Worm (Caenorhabditis elegans) whole organism, L2 larva: ENCODE results near the gene mask-1.

Experiments
- R02D3.7 ChIP-seq: fragments of 150-350 bp; optimal IDR thresholded peaks from 2 replicates; lab custom pipeline; 2014; ENCODE audit warnings: missing biosample characterization, missing genetic modification characterization
- ZK546.5 ChIP-seq: sonication (generic microtip); optimal IDR thresholded peaks from 2 replicates; lab custom pipeline; 2017; ENCODE audit warnings: missing biosample characterization, missing genetic modification characterization
- aly-2 ChIP-seq: fragments of 150-350 bp; optimal IDR thresholded peaks from 2 replicates; lab custom pipeline; 2014; ENCODE audit warnings: missing biosample characterization, missing genetic modification characterization
- ceh-82 ChIP-seq: fragments of 150-350 bp; optimal IDR thresholded peaks from 2 replicates; lab custom pipeline; 2014; ENCODE audit warnings: missing biosample characterization, missing genetic modification characterization
- gmeb-1 ChIP-seq: fragments of 150-350 bp; optimal IDR thresholded peaks from 2 replicates; lab custom pipeline; 2014; ENCODE audit warnings: missing biosample characterization, missing genetic modification characterization
- lsy-2 ChIP-seq, 2 experiments: fragments of 150-350 bp in 1 of 2; sonication (generic microtip) in 1 of 2; optimal IDR thresholded peaks; 2 replicates each; lab custom pipeline; 2014 to 2017; ENCODE audit warnings: missing biosample characterization in 2 of 2, missing genetic modification characterization in 2 of 2
- mdl-1 ChIP-seq, 2 experiments: fragments of 150-350 bp in 1 of 2; sonication (generic microtip) in 1 of 2; optimal IDR thresholded peaks; 2 replicates each; lab custom pipeline; 2017; ENCODE audit warnings: missing biosample characterization in 2 of 2, missing genetic modification characterization in 2 of 2
- nhr-12 ChIP-seq: fragments of 150-350 bp; optimal IDR thresholded peaks from 2 replicates; lab custom pipeline; 2014; ENCODE audit warnings: missing biosample characterization, missing genetic modification characterization
- skn-1 ChIP-seq: sonication (generic microtip); optimal IDR thresholded peaks from 2 replicates; lab custom pipeline; 2017; ENCODE audit warnings: missing biosample characterization, missing genetic modification characterization

DNA sequence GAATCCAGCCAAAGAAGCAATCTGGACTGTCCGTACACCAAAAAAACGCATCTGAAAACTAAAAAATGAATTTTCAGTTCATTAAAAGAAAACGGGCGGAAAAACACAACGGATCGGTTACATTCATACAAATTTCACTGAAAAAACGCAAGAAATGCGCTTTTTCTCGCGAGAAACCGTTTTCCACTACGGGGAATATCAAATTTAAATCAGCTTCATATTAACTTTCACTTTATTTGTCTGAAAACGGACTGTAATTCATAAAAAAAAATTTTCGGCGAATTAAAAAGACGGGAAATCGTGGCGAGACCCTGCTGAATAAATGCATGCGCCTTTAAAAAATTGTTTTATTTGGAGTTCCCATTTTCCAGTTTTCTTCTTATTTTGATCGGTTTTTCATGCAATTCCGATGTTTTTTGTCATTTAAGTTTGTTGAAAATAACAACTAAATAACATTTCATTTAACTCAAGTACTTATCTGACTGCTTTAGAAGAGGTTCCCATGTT, 6.9 kb upstream of the mask-1 start, which contains the start of gene pges-2:
- no peak for TF ChIP-seq ZK546.5 (tag; lab: Kevin White, UChicago)
- no peak for TF ChIP-seq R02D3.7 (tag; lab: Kevin White, UChicago)
- no peak for TF ChIP-seq gmeb-1 (tag; lab: Kevin White, UChicago)
- no peak for TF ChIP-seq skn-1
- peak in 1 of 2 experiments; percentile 62 for TF ChIP-seq lsy-2 (tag; optimal IDR thresholded peaks at IDR 0.05; lab: Kevin White, UChicago)
- TF ChIP-seq nhr-12 (tag; lab: Kevin White, UChicago) = no peak
- no peak for TF ChIP-seq mdl-1 (tag; optimal IDR thresholded peaks at IDR 0.05; lab: Kevin White, UChicago)
- TF ChIP-seq ceh-82 (tag; lab: Kevin White, UChicago) = no peak
- no peak for TF ChIP-seq aly-2 (tag; lab: Kevin White, UChicago)
